Worm (Caenorhabditis elegans) whole organism, late embryonic: Measurements from ENCODE around the gene srw-145.

Experiments
- C08G9.2 ChIP-seq: sonication (generic microtip); optimal IDR thresholded peaks from 2 replicates; lab custom pipeline; 2016; ENCODE audit warnings: mild to moderate bottlenecking, missing genetic modification characterization, moderate library complexity, missing compliant biosample characterization
- C38D4.7 ChIP-seq: fragments of 200-800 bp; sonication (Bioruptor generic); optimal IDR thresholded peaks from 2 replicates; lab custom pipeline; 2018; ENCODE audit warnings: mild to moderate bottlenecking, missing genetic modification characterization, moderate library complexity, missing compliant biosample characterization
- K02D7.2 ChIP-seq: sonication (generic microtip); optimal IDR thresholded peaks from 2 replicates; lab custom pipeline; 2017; ENCODE audit warnings: mild to moderate bottlenecking, missing genetic modification characterization, missing compliant biosample characterization
- T23F11.4 ChIP-seq: fragments of 200-800 bp; sonication (Bioruptor generic); optimal IDR thresholded peaks from 2 replicates; lab custom pipeline; 2018; ENCODE audit warnings: mild to moderate bottlenecking, missing genetic modification characterization, missing compliant biosample characterization
- ahr-1 ChIP-seq: sonication (generic microtip); optimal IDR thresholded peaks from 2 replicates; lab custom pipeline; 2016; ENCODE audit warnings: missing genetic modification characterization, missing compliant biosample characterization
- ceh-14 ChIP-seq: sonication (generic microtip); optimal IDR thresholded peaks from 2 replicates; lab custom pipeline; 2016; ENCODE audit warnings: missing genotype, missing genetic modification characterization, missing compliant biosample characterization
- ceh-18 ChIP-seq: sonication (generic microtip); optimal IDR thresholded peaks from 2 replicates; lab custom pipeline; 2016; ENCODE audit warnings: missing genetic modification characterization, missing compliant biosample characterization
- ceh-19 ChIP-seq: fragments of 200-800 bp; sonication (Bioruptor generic); optimal IDR thresholded peaks from 2 replicates; lab custom pipeline; 2018; ENCODE audit warnings: mild to moderate bottlenecking, missing genetic modification characterization, missing compliant biosample characterization
- ceh-2 ChIP-seq: sonication (generic microtip); optimal IDR thresholded peaks from 2 replicates; lab custom pipeline; 2016; ENCODE audit warnings: missing genotype, missing genetic modification characterization, missing compliant biosample characterization
- ceh-22 ChIP-seq: sonication (generic microtip); optimal IDR thresholded peaks from 2 replicates; lab custom pipeline; 2017; ENCODE audit warnings: missing biosample characterization, missing genetic modification characterization
- ceh-24 ChIP-seq: sonication (generic microtip); optimal IDR thresholded peaks from 2 replicates; lab custom pipeline; 2016; ENCODE audit warnings: mild to moderate bottlenecking, missing genetic modification characterization, missing compliant biosample characterization
- ceh-30 ChIP-seq: fragments of 150-350 bp; optimal IDR thresholded peaks from 2 replicates; lab custom pipeline; 2014; ENCODE audit warnings: missing biosample characterization, missing genetic modification characterization
- ceh-45 ChIP-seq: fragments of 200-800 bp; sonication (Bioruptor generic); IDR thresholded peaks from 2 replicates; pipeline ENCODE4 v1.3.6; 2022; ENCODE audit warnings: missing genetic modification reagents, missing genetic modification characterization, missing compliant biosample characterization
- ceh-6 ChIP-seq: fragments of 200-800 bp; sonication (Bioruptor generic); optimal IDR thresholded peaks from 2 replicates; lab custom pipeline; 2018; ENCODE audit warnings: mild to moderate bottlenecking, missing genetic modification characterization, missing compliant biosample characterization
- ceh-9 ChIP-seq: sonication (generic microtip); optimal IDR thresholded peaks from 2 replicates; lab custom pipeline; 2016; ENCODE audit warnings: mild to moderate bottlenecking, missing genetic modification characterization, inconsistent platforms, missing compliant biosample characterization
- elt-4 ChIP-seq: sonication (generic microtip); optimal IDR thresholded peaks from 2 replicates; lab custom pipeline; 2016; ENCODE audit warnings: missing genetic modification characterization, missing compliant biosample characterization
- ets-4 ChIP-seq: sonication (generic microtip); optimal IDR thresholded peaks from 2 replicates; lab custom pipeline; 2016; ENCODE audit warnings: missing genetic modification characterization, missing compliant biosample characterization
- eyg-1 ChIP-seq: sonication (generic microtip); optimal IDR thresholded peaks from 2 replicates; lab custom pipeline; 2016; ENCODE audit warnings: missing genotype, missing genetic modification characterization, missing compliant biosample characterization
- fax-1 ChIP-seq: sonication (generic microtip); optimal IDR thresholded peaks from 2 replicates; lab custom pipeline; 2016; ENCODE audit warnings: missing genotype, missing genetic modification characterization, missing compliant biosample characterization
- fkh-10 ChIP-seq: fragments of 150-350 bp; optimal IDR thresholded peaks from 2 replicates; lab custom pipeline; 2014; ENCODE audit warnings: missing biosample characterization, missing genetic modification reagents, missing genetic modification characterization
- hlh-6 ChIP-seq: sonication (generic microtip); optimal IDR thresholded peaks from 2 replicates; lab custom pipeline; 2016; ENCODE audit warnings: missing genotype, missing genetic modification characterization, missing compliant biosample characterization
- lim-6 ChIP-seq: sonication (generic microtip); optimal IDR thresholded peaks from 2 replicates; lab custom pipeline; 2016; ENCODE audit warnings: missing genetic modification characterization, missing compliant biosample characterization
- madf-2 ChIP-seq: sonication (generic microtip); optimal IDR thresholded peaks from 2 replicates; lab custom pipeline; 2017; ENCODE audit warnings: missing genetic modification characterization, missing compliant biosample characterization
- nhr-11 ChIP-seq: fragments of 150-350 bp; optimal IDR thresholded peaks from 2 replicates; lab custom pipeline; 2014; ENCODE audit warnings: missing biosample characterization, missing genetic modification characterization
- nhr-232 ChIP-seq: sonication (generic microtip); optimal IDR thresholded peaks from 2 replicates; lab custom pipeline; 2016; ENCODE audit warnings: missing genetic modification characterization, missing compliant biosample characterization
- npax-4 ChIP-seq: sonication (generic microtip); optimal IDR thresholded peaks from 2 replicates; lab custom pipeline; 2016; ENCODE audit warnings: missing genetic modification characterization, missing compliant biosample characterization
- odd-2 ChIP-seq: sonication (generic microtip); optimal IDR thresholded peaks from 2 replicates; lab custom pipeline; 2017; ENCODE audit warnings: antibody characterized with exemption, mild to moderate bottlenecking, missing genetic modification characterization, missing compliant biosample characterization
- pag-3 ChIP-seq: sonication (generic microtip); optimal IDR thresholded peaks from 2 replicates; lab custom pipeline; 2016; ENCODE audit warnings: missing compliant biosample characterization, missing genetic modification characterization, borderline replicate concordance
- pax-1 ChIP-seq: fragments of 150-350 bp; optimal IDR thresholded peaks from 2 replicates; lab custom pipeline; 2014; ENCODE audit warnings: missing biosample characterization, missing genetic modification characterization
- pha-4 ChIP-seq: fragments of 150-350 bp; optimal IDR thresholded peaks from 2 replicates; lab custom pipeline; 2018; ENCODE audit warnings: missing biosample characterization, missing genetic modification reagents, missing genetic modification characterization
- pros-1 ChIP-seq: fragments of 150-350 bp; optimal IDR thresholded peaks from 2 replicates; lab custom pipeline; 2014; ENCODE audit warnings: missing biosample characterization, missing genetic modification reagents, missing genetic modification characterization
- ref-2 ChIP-seq: sonication (generic microtip); optimal IDR thresholded peaks from 2 replicates; lab custom pipeline; 2016; ENCODE audit warnings: missing genetic modification characterization, missing compliant biosample characterization
- rnt-1 ChIP-seq: sonication (generic microtip); optimal IDR thresholded peaks from 2 replicates; lab custom pipeline; 2016; ENCODE audit warnings: missing genetic modification characterization, missing compliant biosample characterization
- sdc-2 ChIP-seq: sonication (generic microtip); optimal IDR thresholded peaks from 2 replicates; lab custom pipeline; 2016; ENCODE audit warnings: missing genotype, missing genetic modification characterization, missing compliant biosample characterization
- sox-4 ChIP-seq: sonication (generic microtip); optimal IDR thresholded peaks from 2 replicates; lab custom pipeline; 2017; ENCODE audit warnings: mild to moderate bottlenecking, missing genetic modification characterization, inconsistent platforms, missing compliant biosample characterization
- tbx-7 ChIP-seq: sonication (generic microtip); optimal IDR thresholded peaks from 2 replicates; lab custom pipeline; 2016; ENCODE audit warnings: missing genotype, missing genetic modification characterization, missing compliant biosample characterization
- unc-42 ChIP-seq: sonication (generic microtip); optimal IDR thresholded peaks from 2 replicates; lab custom pipeline; 2016; ENCODE audit warnings: missing genotype, missing genetic modification characterization, missing compliant biosample characterization
- zip-5 ChIP-seq: sonication (generic microtip); optimal IDR thresholded peaks from 2 replicates; lab custom pipeline; 2016; ENCODE audit warnings: missing genetic modification characterization, missing compliant biosample characterization
- ztf-16 ChIP-seq: sonication (generic microtip); optimal IDR thresholded peaks from 2 replicates; lab custom pipeline; 2017; ENCODE audit warnings: missing genetic modification characterization, missing compliant biosample characterization

Gene srw-145

ce11 chrV:13916196-13916595 is 20.8 kb upstream of the srw-145 start, which contains the start of gene str-252:
Gene str-252 (plus strand): TSS chrV:13916496.
- TF ChIP-seq hlh-6 (tag; lab: Kevin White, UChicago) (no peak), odd-2 (tag; lab: Kevin White, UChicago) (no peak), ceh-22 (tag; lab: Kevin White, UChicago) (no peak), C08G9.2 (tag; lab: Kevin White, UChicago) (no peak), ceh-19 (GFP tag; lab: Kevin White, UChicago) (no peak), ref-2 (tag; lab: Kevin White, UChicago) (no peak), nhr-232 (no peak), eyg-1 (tag; lab: Kevin White, UChicago) (no peak), ceh-14 (tag; lab: Kevin White, UChicago) (no peak), T23F11.4 (no peak), sox-4 (tag; lab: Kevin White, UChicago) (no peak), ets-4 (tag; lab: Kevin White, UChicago) (no peak), ceh-6 (no peak), zip-5 (no peak), unc-42 (tag; lab: Kevin White, UChicago) (no peak), C38D4.7 (GFP tag; lab: Kevin White, UChicago) (no peak), K02D7.2 (no peak)

ce11 chrV:13918341-13918740 is 18.6 kb upstream of the srw-145 start, which contains the start of gene str-250:
Gene str-250 (plus strand): TSS chrV:13918641.
- TF ChIP-seq pax-1 (no peak), npax-4 (tag; lab: Kevin White, UChicago) (no peak), nhr-232 (no peak)

ce11 chrV:13920730-13921129 is 16.2 kb upstream of the srw-145 start, which contains the start of gene srx-42:
Gene srx-42 (plus strand): TSS chrV:13921030.
- TF ChIP-seq pha-4 (tag; lab: Kevin White, UChicago) (no peak), sdc-2 (tag; lab: Kevin White, UChicago) (no peak), lim-6 (tag; lab: Kevin White, UChicago) (no peak), T23F11.4 (no peak), pros-1 (tag; lab: Kevin White, UChicago) (no peak), odd-2 (tag; lab: Kevin White, UChicago) (no peak), ceh-45 (GFP tag; lab: Robert Waterston, UW) (no peak), ceh-18 (tag; lab: Kevin White, UChicago) (no peak), fax-1 (tag; lab: Kevin White, UChicago) (no peak), nhr-11 (no peak), pag-3 (tag; lab: Kevin White, UChicago) (no peak), ztf-16 (no peak), ceh-9 (tag; lab: Kevin White, UChicago) (no peak), madf-2 (no peak), C38D4.7 (GFP tag; lab: Kevin White, UChicago) (no peak), ceh-22 (tag; lab: Kevin White, UChicago) (no peak), pax-1 (no peak), ahr-1 (tag; lab: Kevin White, UChicago) (no peak), ceh-2 (tag; lab: Kevin White, UChicago) (no peak)

- no peak for TF ChIP-seq elt-4 (tag; lab: Kevin White, UChicago)
- TF ChIP-seq ceh-19 (GFP tag; lab: Kevin White, UChicago), result no peak
- no peak for TF ChIP-seq zip-5
- TF ChIP-seq fkh-10 (GFP tag; lab: Kevin White, UChicago), result no peak
- no peak for TF ChIP-seq ceh-30 (tag; lab: Kevin White, UChicago)
- TF ChIP-seq pha-4 (tag; lab: Kevin White, UChicago), result no peak
- TF ChIP-seq ceh-24 (tag; lab: Kevin White, UChicago), result no peak
- TF ChIP-seq rnt-1 (tag; lab: Kevin White, UChicago), result no peak
- TF ChIP-seq odd-2 (tag; lab: Kevin White, UChicago), result no peak
- TF ChIP-seq tbx-7 (tag; lab: Kevin White, UChicago), result no peak
- no peak for TF ChIP-seq ceh-6
Measured at ce11 chrV:13923851-13924250, 13.1 kb upstream of the srw-145 start, which contains the start of gene srxa-11. Gene srxa-11 (plus strand): TSS chrV:13924151.
